Fruit fly (Drosophila melanogaster) whole organism, embryonic: ENCODE data around the gene mRpL20.

Experiments used
- Abd-B ChIP-seq: fragments of 200-800 bp; sonication (Bioruptor generic); optimal IDR thresholded peaks from 2 replicates; lab custom pipeline; 2018; ENCODE audit warnings: missing biosample characterization, mild to moderate bottlenecking, missing genetic modification characterization, moderate library complexity
- Asciz ChIP-seq: fragments of 200-800 bp; sonication (Bioruptor generic); optimal IDR thresholded peaks from 2 replicates; lab custom pipeline; 2017; ENCODE audit warnings: missing biosample characterization, mild to moderate bottlenecking, missing genetic modification characterization, missing genetic modification reagents
- CG10565 ChIP-seq: fragments of 200-800 bp; sonication (Bioruptor generic); optimal IDR thresholded peaks from 3 replicates; lab custom pipeline; 2016; ENCODE audit warnings: missing biosample characterization, mild to moderate bottlenecking, missing genetic modification characterization
- CG11093 ChIP-seq: fragments of 200-800 bp; sonication (Bioruptor generic); IDR thresholded peaks from 3 replicates; pipeline ENCODE4 v1.3.6; 2022; ENCODE audit warnings: missing biosample characterization, missing genetic modification characterization
- CG11560 ChIP-seq: fragments of 200-800 bp; sonication (Bioruptor generic); IDR thresholded peaks from 3 replicates; pipeline ENCODE4 v1.3.6; 2022; ENCODE audit warnings: missing biosample characterization, missing genetic modification characterization
- CG11723 ChIP-seq: fragments of 200-800 bp; sonication (Bioruptor generic); optimal IDR thresholded peaks from 2 replicates; lab custom pipeline; 2017; ENCODE audit warnings: missing biosample characterization, mild to moderate bottlenecking, missing genetic modification characterization
- CG14710 ChIP-seq: fragments of 200-800 bp; sonication (Bioruptor generic); optimal IDR thresholded peaks from 3 replicates; lab custom pipeline; 2019; ENCODE audit warnings: missing biosample characterization, mild to moderate bottlenecking, missing genetic modification characterization, moderate library complexity
- CG17568 ChIP-seq: fragments of 200-800 bp; sonication (Bioruptor generic); optimal IDR thresholded peaks from 2 replicates; lab custom pipeline; 2018; ENCODE audit warnings: missing biosample characterization, mild to moderate bottlenecking, missing genetic modification characterization, moderate library complexity
- CG17912 ChIP-seq: fragments of 200-800 bp; sonication (Bioruptor generic); optimal IDR thresholded peaks from 2 replicates; lab custom pipeline; 2018; ENCODE audit warnings: missing biosample characterization, mild to moderate bottlenecking, missing genetic modification characterization
- CG18011 ChIP-seq: fragments of 200-800 bp; sonication (Bioruptor generic); optimal IDR thresholded peaks from 2 replicates; lab custom pipeline; 2017; ENCODE audit warnings: missing biosample characterization, missing genetic modification characterization, mild to moderate bottlenecking, moderate library complexity, missing genotype
- CG2120 ChIP-seq: fragments of 200-800 bp; sonication (Bioruptor generic); optimal IDR thresholded peaks from 3 replicates; lab custom pipeline; 2016; ENCODE audit warnings: missing biosample characterization, missing genetic modification characterization
- CG2202 ChIP-seq: fragments of 200-800 bp; sonication (Bioruptor generic); optimal IDR thresholded peaks from 2 replicates; lab custom pipeline; 2018; ENCODE audit warnings: missing biosample characterization, mild to moderate bottlenecking, missing genetic modification characterization
- CG43689 ChIP-seq: fragments of 200-800 bp; sonication (Bioruptor generic); IDR thresholded peaks from 2 replicates; pipeline ENCODE4 v1.3.6; 2022; ENCODE audit warnings: missing biosample characterization, missing genetic modification characterization
- CG6791 ChIP-seq: fragments of 200-800 bp; sonication (Bioruptor generic); IDR thresholded peaks from 3 replicates; pipeline ENCODE4 v1.3.6; 2022; ENCODE audit warnings: missing biosample characterization, missing genetic modification characterization; ENCODE audit not compliant: partially characterized antibody
- CG8478 ChIP-seq: fragments of >200 bp; optimal IDR thresholded peaks from 2 replicates; lab custom pipeline; 2018
- ERR ChIP-seq: fragments of 200-800 bp; sonication (Bioruptor generic); optimal IDR thresholded peaks from 2 replicates; lab custom pipeline; 2016; ENCODE audit warnings: missing biosample characterization, missing genetic modification characterization
- Fer2 ChIP-seq: fragments of 200-800 bp; sonication (Bioruptor generic); optimal IDR thresholded peaks from 2 replicates; lab custom pipeline; 2018; ENCODE audit warnings: missing biosample characterization, mild to moderate bottlenecking, missing genetic modification characterization, moderate library complexity
- Gug ChIP-seq: fragments of 200-800 bp; sonication (Bioruptor generic); IDR thresholded peaks from 4 replicates; pipeline ENCODE4 v1.3.6; 2022; ENCODE audit warnings: missing biosample characterization, missing genetic modification characterization
- Hmr ChIP-seq: fragments of 200-800 bp; sonication (Bioruptor generic); optimal IDR thresholded peaks from 3 replicates; lab custom pipeline; 2017; ENCODE audit warnings: mild to moderate bottlenecking, missing biosample characterization, missing genetic modification reagents, missing genetic modification characterization
- MTF-1 ChIP-seq: fragments of 200-800 bp; sonication (Bioruptor generic); optimal IDR thresholded peaks from 2 replicates; lab custom pipeline; 2018; ENCODE audit warnings: missing biosample characterization, mild to moderate bottlenecking, missing genetic modification characterization, borderline replicate concordance
- Neu2 ChIP-seq: fragments of 200-800 bp; sonication (Bioruptor generic); optimal IDR thresholded peaks from 3 replicates; lab custom pipeline; 2016; ENCODE audit warnings: missing biosample characterization, missing genetic modification characterization, borderline replicate concordance
- Nf-YA ChIP-seq: fragments of 200-800 bp; sonication (Bioruptor generic); IDR thresholded peaks from 2 replicates; pipeline ENCODE4 v1.3.6; 2022; ENCODE audit warnings: missing biosample characterization, missing genetic modification characterization
- PHDP ChIP-seq: fragments of 200-800 bp; sonication (Bioruptor generic); optimal IDR thresholded peaks from 3 replicates; lab custom pipeline; 2018; ENCODE audit warnings: missing biosample characterization, mild to moderate bottlenecking, missing genetic modification characterization, moderate library complexity
- Ptx1 ChIP-seq: fragments of 200-800 bp; sonication (Bioruptor generic); IDR thresholded peaks from 2 replicates; pipeline ENCODE4 v1.3.6; 2022; ENCODE audit warnings: missing biosample characterization, missing genetic modification characterization
- Sry-β ChIP-seq: fragments of 200-800 bp; sonication (Bioruptor generic); optimal IDR thresholded peaks from 2 replicates; lab custom pipeline; 2018; ENCODE audit warnings: missing biosample characterization, mild to moderate bottlenecking, missing genetic modification characterization, moderate library complexity
- TFAM ChIP-seq: fragments of 200-800 bp; sonication (Bioruptor generic); optimal IDR thresholded peaks from 2 replicates; lab custom pipeline; 2017; ENCODE audit warnings: missing biosample characterization, missing genetic modification characterization, inconsistent platforms
- Taf1 ChIP-seq: fragments of 200-800 bp; sonication (Bioruptor generic); IDR thresholded peaks from 2 replicates; pipeline ENCODE4 v1.3.6; 2022; ENCODE audit warnings: missing biosample characterization, missing genetic modification characterization
- Usf ChIP-seq: fragments of 200-800 bp; sonication (Bioruptor generic); optimal IDR thresholded peaks from 2 replicates; lab custom pipeline; 2017; ENCODE audit warnings: missing genotype, missing biosample characterization, missing genetic modification characterization
- ase ChIP-seq: fragments of 200-800 bp; sonication (Bioruptor generic); IDR thresholded peaks from 3 replicates; pipeline ENCODE4 v1.3.6; 2022; ENCODE audit warnings: missing biosample characterization, missing genetic modification characterization
- bab2 ChIP-seq: fragments of 200-800 bp; sonication (Bioruptor generic); optimal IDR thresholded peaks from 2 replicates; lab custom pipeline; 2016; ENCODE audit warnings: missing biosample characterization, missing genetic modification characterization
- ewg ChIP-seq: fragments of 200-800 bp; sonication (Bioruptor generic); optimal IDR thresholded peaks from 3 replicates; lab custom pipeline; 2017; ENCODE audit warnings: mild to moderate bottlenecking, missing biosample characterization, missing genetic modification reagents, missing genetic modification characterization
- eyg ChIP-seq: fragments of 200-800 bp; sonication (Bioruptor generic); optimal IDR thresholded peaks from 3 replicates; lab custom pipeline; 2016; ENCODE audit warnings: missing biosample characterization, missing genetic modification characterization
- lilli ChIP-seq: fragments of 200-800 bp; sonication (Bioruptor generic); optimal IDR thresholded peaks from 3 replicates; lab custom pipeline; 2016; ENCODE audit warnings: missing biosample characterization, missing genetic modification characterization
- lmd ChIP-seq: fragments of 200-800 bp; sonication (Bioruptor generic); IDR thresholded peaks from 2 replicates; pipeline ENCODE4 v1.3.6; 2022; ENCODE audit warnings: missing biosample characterization, missing genetic modification characterization
- luna ChIP-seq: fragments of 200-800 bp; sonication (Bioruptor generic); optimal IDR thresholded peaks from 2 replicates; lab custom pipeline; 2016; ENCODE audit warnings: missing biosample characterization, missing genetic modification characterization
- mam ChIP-seq: fragments of 200-800 bp; sonication (Bioruptor generic); optimal IDR thresholded peaks from 3 replicates; lab custom pipeline; 2016; ENCODE audit warnings: missing biosample characterization, missing genetic modification characterization
- peb ChIP-seq: fragments of 200-800 bp; sonication (Bioruptor generic); IDR thresholded peaks from 2 replicates; pipeline ENCODE4 v1.3.6; 2022; ENCODE audit warnings: missing biosample characterization, missing genetic modification characterization
- pnt ChIP-seq: fragments of 200-800 bp; sonication (Bioruptor generic); optimal IDR thresholded peaks from 3 replicates; lab custom pipeline; 2016; ENCODE audit warnings: missing biosample characterization, missing genetic modification characterization
- sc ChIP-seq, 3 experiments: fragments of >200 bp in 2 of 3; fragments of 200-800 bp in 1 of 3; sonication (Bioruptor generic) in 1 of 3; optimal IDR thresholded peaks; 2 replicates in 2 of 3; 3 replicates in 1 of 3; lab custom pipeline; 2017; ENCODE audit warnings: mild to moderate bottlenecking in 1 of 3, missing biosample characterization in 1 of 3, missing genetic modification characterization in 1 of 3, missing genetic modification reagents in 1 of 3
- slbo ChIP-seq: fragments of 200-800 bp; sonication (Bioruptor generic); IDR thresholded peaks from 2 replicates; pipeline ENCODE4 v1.3.6; 2022; ENCODE audit warnings: missing biosample characterization, missing genetic modification characterization
- unpg ChIP-seq: fragments of 200-800 bp; sonication (Bioruptor generic); optimal IDR thresholded peaks from 3 replicates; lab custom pipeline; 2018; ENCODE audit warnings: missing biosample characterization, mild to moderate bottlenecking, missing genetic modification characterization, moderate library complexity
- z ChIP-seq: fragments of 200-800 bp; sonication (Bioruptor generic); IDR thresholded peaks from 3 replicates; pipeline ENCODE4 v1.3.6; 2022; ENCODE audit warnings: missing biosample characterization, missing genetic modification characterization

mRpL20 gene

DNA sequence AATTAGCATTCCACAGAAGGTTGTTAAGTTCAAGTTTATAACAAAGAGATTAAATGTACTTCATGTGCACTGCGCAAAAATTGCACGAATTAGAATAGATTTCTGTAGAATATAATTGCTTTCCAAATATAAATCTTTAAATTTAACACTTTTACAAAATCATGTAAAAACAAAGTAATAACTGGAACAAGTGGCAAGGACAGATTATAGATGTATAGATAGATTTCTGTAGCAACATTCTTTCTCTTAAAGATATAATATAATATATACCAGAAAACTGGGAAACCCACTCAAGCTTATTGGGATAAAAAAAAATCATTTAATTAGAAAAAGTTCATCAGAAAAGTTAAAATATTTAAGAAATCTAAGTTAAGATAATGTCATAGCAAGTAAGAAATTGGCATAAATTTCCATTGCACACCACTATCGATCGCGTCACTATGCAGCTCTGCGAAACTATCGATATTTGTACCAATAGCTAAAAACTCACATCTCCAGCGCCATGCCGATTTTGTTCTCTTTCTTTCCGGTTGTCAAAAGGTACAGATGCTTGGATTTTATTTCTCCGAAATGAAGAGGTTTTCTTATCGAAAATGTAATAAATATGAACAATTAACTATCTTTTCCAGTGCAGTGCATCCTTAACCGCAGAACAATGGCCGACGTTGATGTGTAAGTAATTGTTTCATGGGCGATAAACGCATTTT lies 5.3 kb upstream of the mRpL20 start, which contains the start of gene RpS12 (continued):
- TF ChIP-seq Nf-YA (peak; percentile 58), CG17912 (GFP tag; lab: Kevin White, UChicago) (peak; percentile 82), Taf1 (peak; percentile 43), z (GFP tag; lab: Robert Waterston, UW) (no peak), CG6791 (GFP tag; lab: Robert Waterston, UW) (peak; percentile 92), pnt (GFP tag; lab: Kevin White, UChicago) (peak; percentile 64), slbo (GFP tag; lab: Robert Waterston, UW) (peak; percentile 83), Fer2 (peak; percentile 56), PHDP (tag; lab: Kevin White, UChicago) (peak; percentile 65), Ptx1 (peak; percentile 62), CG18011 (peak; percentile 67), CG8478 (lab: Kevin White, UChicago) (no peak), lilli (GFP tag; lab: Kevin White, UChicago) (peak; percentile 79), ewg (GFP tag; lab: Kevin White, UChicago) (peak; percentile 57), ase (GFP tag; lab: Robert Waterston, UW) (peak; percentile 79), ERR (GFP tag; lab: Kevin White, UChicago) (peak; percentile 80), Neu2 (GFP tag; lab: Kevin White, UChicago) (peak; percentile 21), CG2120 (GFP tag; lab: Kevin White, UChicago) (peak; percentile 65), unpg (GFP tag; lab: Kevin White, UChicago) (peak; percentile 65), CG2202 (tag; lab: Kevin White, UChicago) (peak; percentile 67), sc (optimal IDR thresholded peaks at IDR 0.05; lab: Kevin White, UChicago) (no peak), sc (GFP tag; optimal IDR thresholded peaks at IDR 0.05; lab: Kevin White, UChicago) (peak; percentile 43), mam (peak; percentile 84), CG43689 (GFP tag; lab: Robert Waterston, UW) (peak; percentile 36; the same call in 1 of the 2 replicates), luna (GFP tag; lab: Kevin White, UChicago) (peak; percentile 49), lmd (GFP tag; lab: Robert Waterston, UW) (peak; percentile 59), Abd-B (no peak), Sry-β (GFP tag; lab: Kevin White, UChicago) (peak; percentile 17), Gug (GFP tag; lab: Robert Waterston, UW) (no peak), CG11093 (GFP tag; lab: Robert Waterston, UW) (no peak), peb (GFP tag; lab: Robert Waterston, UW) (0 out of 2 replicates have a peak, but pooled peaks have one; percentile 21), bab2 (peak; percentile 72), CG10565 (peak; percentile 1), CG14710 (peak; percentile 73), Asciz (GFP tag; lab: Kevin White, UChicago) (peak; percentile 39), CG17568 (peak; percentile 89), Hmr (peak; percentile 91), CG11560 (no peak), Usf (GFP tag; lab: Kevin White, UChicago) (peak; percentile 43), CG11723 (GFP tag; lab: Kevin White, UChicago) (peak; percentile 71), TFAM (GFP tag; lab: Kevin White, UChicago) (peak; percentile 27), MTF-1 (peak; percentile 94), eyg (GFP tag; lab: Kevin White, UChicago) (peak; percentile 71)
